Worm (Caenorhabditis elegans) whole organism, early embryonic: ENCODE results near the gene C30G7.5.

Source experiments
- aly-1 ChIP-seq: sonication (generic microtip); optimal IDR thresholded peaks from 2 replicates; lab custom pipeline; 2016; ENCODE audit warnings: missing genetic modification characterization, missing compliant biosample characterization
- ama-1 ChIP-seq: fragments of 150-350 bp; optimal IDR thresholded peaks from 2 replicates; lab custom pipeline; 2014
- ceh-36 ChIP-seq: sonication (generic microtip); optimal IDR thresholded peaks from 2 replicates; lab custom pipeline; 2016; ENCODE audit warnings: missing genetic modification characterization, inconsistent platforms, missing compliant biosample characterization
- ets-7 ChIP-seq: sonication (generic microtip); optimal IDR thresholded peaks from 2 replicates; lab custom pipeline; 2016; ENCODE audit warnings: missing genotype, missing genetic modification characterization, missing compliant biosample characterization
- flt-1 ChIP-seq: fragments of 200-800 bp; sonication (Bioruptor generic); IDR thresholded peaks from 2 replicates; pipeline ENCODE4 v1.3.6; 2022; ENCODE audit warnings: missing genetic modification characterization, missing compliant biosample characterization
- hmbx-1 ChIP-seq: sonication (generic microtip); optimal IDR thresholded peaks from 2 replicates; lab custom pipeline; 2016; ENCODE audit warnings: mild to moderate bottlenecking, missing genetic modification characterization, missing compliant biosample characterization
- hmg-4 ChIP-seq: fragments of 200-800 bp; sonication (Bioruptor generic); optimal IDR thresholded peaks from 2 replicates; lab custom pipeline; 2018; ENCODE audit warnings: mild to moderate bottlenecking, missing genetic modification characterization, missing compliant biosample characterization
- sea-1 ChIP-seq: fragments of 200-800 bp; sonication (Bioruptor generic); conservative IDR thresholded peaks from 2 replicates; pipeline ENCODE4 v1.3.6; 2022; ENCODE audit warnings: missing genetic modification characterization, missing compliant biosample characterization
- tbx-37 ChIP-seq: fragments of 200-800 bp; sonication (Bioruptor generic); conservative IDR thresholded peaks from 2 replicates; pipeline ENCODE4 v1.3.6; 2022; ENCODE audit warnings: missing genetic modification reagents, missing genetic modification characterization, missing compliant biosample characterization

DNA sequence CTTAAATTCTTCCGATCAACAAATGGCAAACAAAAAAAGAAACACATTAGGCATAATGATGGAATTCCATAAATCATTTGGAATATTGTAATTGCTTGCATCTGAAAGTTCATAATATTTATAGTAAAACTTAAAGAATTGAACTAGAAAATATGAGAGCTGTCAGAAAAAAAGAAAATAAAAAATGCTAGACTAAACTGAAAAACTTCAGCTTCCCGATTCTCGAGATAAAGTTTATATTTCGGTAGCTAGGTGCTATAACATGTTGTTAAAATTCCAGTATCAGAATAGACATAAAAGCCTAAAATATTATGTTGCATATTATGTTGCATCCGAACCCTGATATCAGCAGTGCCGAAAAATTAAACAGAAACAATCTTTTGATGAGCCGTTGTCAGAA is 30.4 kb downstream of the C30G7.5 start, which contains the start of gene srg-54:
- TF ChIP-seq hmbx-1 (tag; lab: Kevin White, UChicago) (no peak), hmg-4 (no peak), flt-1 (GFP tag; lab: Robert Waterston, UW) (no peak), ama-1 (lab: Kevin White, UChicago) (no peak), tbx-37 (GFP tag; lab: Robert Waterston, UW) (no peak), ceh-36 (no peak), aly-1 (tag; lab: Kevin White, UChicago) (no peak), ets-7 (tag; lab: Kevin White, UChicago) (no peak), sea-1 (no peak)
